Worm (Caenorhabditis elegans) whole organism, young adult: ENCODE data around the gene sta-2.
A peak's percentile ranks its signal among the peaks of the same experiment; 100 is the strongest.

Source experiments
- B0035.1 ChIP-seq: sonication (generic microtip); optimal IDR thresholded peaks from 2 replicates; lab custom pipeline; 2016; ENCODE audit warnings: missing genetic modification characterization, mild to moderate bottlenecking, missing compliant biosample characterization, missing genotype, missing genetic modification reagents
- F10E7.11 ChIP-seq: sonication (generic microtip); optimal IDR thresholded peaks from 2 replicates; lab custom pipeline; 2017; ENCODE audit warnings: mild to moderate bottlenecking, missing genetic modification characterization, moderate library complexity, missing compliant biosample characterization
- F22D6.2 ChIP-seq: sonication (generic microtip); optimal IDR thresholded peaks from 2 replicates; lab custom pipeline; 2016; ENCODE audit warnings: mild to moderate bottlenecking, missing genetic modification characterization, missing compliant biosample characterization
- F33H1.4 ChIP-seq: fragments of 200-800 bp; sonication (Bioruptor generic); IDR thresholded peaks from 2 replicates; pipeline ENCODE4 v1.3.6; 2022; ENCODE audit warnings: missing genetic modification reagents, missing genetic modification characterization, missing compliant biosample characterization
- F52B5.7 ChIP-seq: sonication (generic microtip); optimal IDR thresholded peaks from 2 replicates; lab custom pipeline; 2016; ENCODE audit warnings: mild to moderate bottlenecking, missing genetic modification characterization, missing compliant biosample characterization
- F57A8.1 ChIP-seq: fragments of 200-800 bp; sonication (Bioruptor generic); optimal IDR thresholded peaks from 2 replicates; lab custom pipeline; 2018; ENCODE audit warnings: mild to moderate bottlenecking, missing genetic modification characterization, moderate library complexity, missing compliant biosample characterization
- K11D2.4 ChIP-seq: fragments of 200-800 bp; sonication (Bioruptor generic); IDR thresholded peaks from 2 replicates; pipeline ENCODE4 v1.3.6; 2022; ENCODE audit warnings: missing genetic modification reagents, missing genetic modification characterization, missing compliant biosample characterization
- Y53G8AR.9 ChIP-seq: fragments of 200-800 bp; sonication (Bioruptor generic); conservative IDR thresholded peaks from 2 replicates; pipeline ENCODE4 v1.3.6; 2022; ENCODE audit warnings: missing genetic modification reagents, missing genetic modification characterization, missing compliant biosample characterization
- ZK185.1 ChIP-seq: sonication (generic microtip); optimal IDR thresholded peaks from 2 replicates; lab custom pipeline; 2016; ENCODE audit warnings: mild to moderate bottlenecking, missing genetic modification characterization, missing compliant biosample characterization; ENCODE audit not compliant: poor library complexity, severe bottlenecking
- akir-1 ChIP-seq: fragments of 200-800 bp; sonication (Bioruptor generic); optimal IDR thresholded peaks from 2 replicates; lab custom pipeline; 2018; ENCODE audit warnings: mild to moderate bottlenecking, missing genetic modification characterization, moderate library complexity, missing compliant biosample characterization
- aptf-3 ChIP-seq: fragments of 200-800 bp; sonication (Bioruptor generic); IDR thresholded peaks from 2 replicates; pipeline ENCODE4 v1.3.6; 2022; ENCODE audit warnings: missing genetic modification characterization, missing compliant biosample characterization
- atf-7 ChIP-seq: sonication (generic microtip); optimal IDR thresholded peaks from 2 replicates; lab custom pipeline; 2017; ENCODE audit warnings: mild to moderate bottlenecking, missing genetic modification characterization, missing compliant biosample characterization
- athp-1 ChIP-seq: sonication (generic microtip); optimal IDR thresholded peaks from 2 replicates; lab custom pipeline; 2017; ENCODE audit warnings: mild to moderate bottlenecking, missing genetic modification characterization, missing compliant biosample characterization
- attf-3 ChIP-seq: fragments of 200-800 bp; sonication (Bioruptor generic); conservative IDR thresholded peaks from 2 replicates; pipeline ENCODE4 v1.3.6; 2022; ENCODE audit warnings: missing genetic modification reagents, missing genetic modification characterization, missing compliant biosample characterization
- attf-6 ChIP-seq: fragments of 200-800 bp; sonication (Bioruptor generic); IDR thresholded peaks from 2 replicates; pipeline ENCODE4 v1.3.6; 2022; ENCODE audit warnings: missing genetic modification reagents, missing genetic modification characterization, missing compliant biosample characterization
- bed-1 ChIP-seq: fragments of 200-800 bp; sonication (Bioruptor generic); IDR thresholded peaks from 2 replicates; pipeline ENCODE4 v1.3.6; 2022; ENCODE audit warnings: missing genetic modification reagents, missing genetic modification characterization, missing compliant biosample characterization
- ceh-100 ChIP-seq: fragments of 200-800 bp; sonication (Bioruptor generic); IDR thresholded peaks from 2 replicates; pipeline ENCODE4 v1.3.6; 2022; ENCODE audit warnings: missing genetic modification reagents, missing genetic modification characterization, missing compliant biosample characterization
- ceh-40 ChIP-seq: fragments of 200-800 bp; sonication (Bioruptor generic); IDR thresholded peaks from 2 replicates; pipeline ENCODE4 v1.3.6; 2022; ENCODE audit warnings: missing genetic modification characterization, missing compliant biosample characterization
- ceh-58 ChIP-seq: fragments of 200-800 bp; sonication (Bioruptor generic); IDR thresholded peaks from 2 replicates; pipeline ENCODE4 v1.3.6; 2022; ENCODE audit warnings: missing genetic modification characterization, missing compliant biosample characterization
- ceh-79 ChIP-seq: sonication (generic microtip); optimal IDR thresholded peaks from 2 replicates; lab custom pipeline; 2017; ENCODE audit warnings: mild to moderate bottlenecking, missing genetic modification characterization, missing compliant biosample characterization
- die-1 ChIP-seq: sonication (generic microtip); optimal IDR thresholded peaks from 2 replicates; lab custom pipeline; 2016; ENCODE audit warnings: missing genotype, mild to moderate bottlenecking, missing genetic modification characterization, missing compliant biosample characterization
- efl-1 ChIP-seq: fragments of 150-350 bp; optimal IDR thresholded peaks from 2 replicates; lab custom pipeline; 2014; ENCODE audit warnings: missing biosample characterization, missing genetic modification reagents, missing genetic modification characterization
- ekl-4 ChIP-seq: fragments of 200-800 bp; sonication (Bioruptor generic); IDR thresholded peaks from 2 replicates; pipeline ENCODE4 v1.3.6; 2022; ENCODE audit warnings: missing genetic modification reagents, missing genetic modification characterization, missing compliant biosample characterization
- hmg-1.2 ChIP-seq: fragments of 200-800 bp; sonication (Bioruptor generic); IDR thresholded peaks from 2 replicates; pipeline ENCODE4 v1.3.6; 2022; ENCODE audit warnings: missing genetic modification reagents, missing genetic modification characterization, missing compliant biosample characterization
- hmg-20 ChIP-seq: fragments of 200-800 bp; sonication (Bioruptor generic); IDR thresholded peaks from 2 replicates; pipeline ENCODE4 v1.3.6; 2022; ENCODE audit warnings: missing genetic modification reagents, missing genetic modification characterization, missing compliant biosample characterization
- let-607 ChIP-seq, 2 experiments: fragments of 200-800 bp in 1 of 2; sonication (Bioruptor generic) in 1 of 2; sonication (generic microtip) in 1 of 2; optimal IDR thresholded peaks; 2 replicates each; lab custom pipeline; 2016 to 2018; ENCODE audit warnings: mild to moderate bottlenecking in 2 of 2, missing compliant biosample characterization in 2 of 2, missing genetic modification characterization in 2 of 2, moderate library complexity in 2 of 2, missing genotype in 1 of 2
- lsl-1 ChIP-seq: fragments of 200-800 bp; sonication (Bioruptor generic); optimal IDR thresholded peaks from 2 replicates; lab custom pipeline; 2018; ENCODE audit warnings: mild to moderate bottlenecking, missing genetic modification characterization, moderate library complexity, missing compliant biosample characterization
- madf-3 ChIP-seq: fragments of 200-800 bp; sonication (Bioruptor generic); IDR thresholded peaks from 2 replicates; pipeline ENCODE4 v1.3.6; 2022; ENCODE audit warnings: missing genetic modification reagents, missing genetic modification characterization, missing compliant biosample characterization
- madf-8 ChIP-seq: fragments of 200-800 bp; sonication (Bioruptor generic); conservative IDR thresholded peaks from 2 replicates; pipeline ENCODE4 v1.3.6; 2022; ENCODE audit warnings: missing genetic modification reagents, missing genetic modification characterization, missing compliant biosample characterization
- mes-4 ChIP-seq: sonication (generic microtip); optimal IDR thresholded peaks from 2 replicates; lab custom pipeline; 2016; ENCODE audit warnings: missing genotype, missing genetic modification characterization, missing compliant biosample characterization
- nfya-2 ChIP-seq: fragments of 200-800 bp; sonication (Bioruptor generic); IDR thresholded peaks from 2 replicates; pipeline ENCODE4 v1.3.6; 2022; ENCODE audit warnings: missing genetic modification reagents, missing genetic modification characterization, missing compliant biosample characterization
- nhr-27 ChIP-seq: fragments of 200-800 bp; sonication (Bioruptor generic); optimal IDR thresholded peaks from 2 replicates; lab custom pipeline; 2018; ENCODE audit warnings: mild to moderate bottlenecking, missing genetic modification characterization, moderate library complexity, missing compliant biosample characterization
- pbrm-1 ChIP-seq: fragments of 200-800 bp; sonication (Bioruptor generic); IDR thresholded peaks from 2 replicates; pipeline ENCODE4 v1.3.6; 2022; ENCODE audit warnings: missing genetic modification reagents, missing genetic modification characterization, missing compliant biosample characterization
- repo-1 ChIP-seq: sonication (generic microtip); optimal IDR thresholded peaks from 2 replicates; lab custom pipeline; 2017; ENCODE audit warnings: mild to moderate bottlenecking, missing genetic modification characterization, missing compliant biosample characterization
- rpc-1 ChIP-seq, 2 experiments: fragments of 150-350 bp in 1 of 2; sonication (generic microtip) in 1 of 2; optimal IDR thresholded peaks; 2 replicates each; lab custom pipeline; 2014 to 2018; ENCODE audit warnings: missing biosample characterization in 1 of 2, missing genetic modification characterization in 1 of 2, missing genetic modification reagents in 1 of 2, missing genotype in 1 of 2
- snpc-1.1 ChIP-seq: sonication (generic microtip); optimal IDR thresholded peaks from 2 replicates; lab custom pipeline; 2017; ENCODE audit warnings: missing genetic modification characterization, mild to moderate bottlenecking, missing compliant biosample characterization, antibody characterized with exemption, moderate library complexity, missing genotype, missing genetic modification reagents; ENCODE audit not compliant: insufficient read depth
- snpc-1.3 ChIP-seq: sonication (generic microtip); optimal IDR thresholded peaks from 2 replicates; lab custom pipeline; 2017; ENCODE audit warnings: missing genetic modification characterization, mild to moderate bottlenecking, missing compliant biosample characterization, antibody characterized with exemption, moderate library complexity, missing genotype, missing genetic modification reagents; ENCODE audit not compliant: insufficient read depth
- snpc-4 ChIP-seq, 5 experiments: fragments of 150-350 bp in 1 of 5; sonication (generic microtip) in 4 of 5; optimal IDR thresholded peaks; 2 replicates each; lab custom pipeline; 2014 to 2018; ENCODE audit warnings: missing genetic modification characterization in 5 of 5, missing biosample characterization in 3 of 5, antibody characterized with exemption in 2 of 5, mild to moderate bottlenecking in 2 of 5, missing compliant biosample characterization in 2 of 5, missing genotype in 2 of 5, moderate library complexity in 2 of 5, missing genetic modification reagents in 1 of 5
- tbp1 ChIP-seq: fragments of 200-800 bp; sonication (Bioruptor generic); optimal IDR thresholded peaks from 2 replicates; lab custom pipeline; 2018; ENCODE audit warnings: mild to moderate bottlenecking, missing genetic modification characterization, missing compliant biosample characterization
- tbx-9 ChIP-seq: sonication (generic microtip); optimal IDR thresholded peaks from 2 replicates; lab custom pipeline; 2016; ENCODE audit warnings: borderline replicate concordance, missing genetic modification characterization, inconsistent platforms, missing compliant biosample characterization
- tlf-1 ChIP-seq: fragments of 200-800 bp; sonication (Bioruptor generic); optimal IDR thresholded peaks from 2 replicates; lab custom pipeline; 2018; ENCODE audit warnings: mild to moderate bottlenecking, missing genetic modification characterization, missing compliant biosample characterization
- ztf-18 ChIP-seq: sonication (generic microtip); optimal IDR thresholded peaks from 2 replicates; lab custom pipeline; 2016; ENCODE audit warnings: missing genotype, mild to moderate bottlenecking, missing genetic modification characterization, missing compliant biosample characterization
- ztf-25 ChIP-seq: fragments of 200-800 bp; sonication (Bioruptor generic); IDR thresholded peaks from 2 replicates; pipeline ENCODE4 v1.3.6; 2022; ENCODE audit warnings: missing genetic modification reagents, missing genetic modification characterization, missing compliant biosample characterization
- ztf-26 ChIP-seq: sonication (generic microtip); optimal IDR thresholded peaks from 2 replicates; lab custom pipeline; 2017; ENCODE audit warnings: missing genetic modification characterization, missing compliant biosample characterization
- ztf-6 ChIP-seq: fragments of 200-800 bp; sonication (Bioruptor generic); IDR thresholded peaks from 2 replicates; pipeline ENCODE4 v1.3.6; 2022; ENCODE audit warnings: missing genetic modification reagents, missing genetic modification characterization, missing compliant biosample characterization

The sta-2 gene

ce11 chrV:9786721-9787131 lies 45.7 kb downstream of the sta-2 start, which contains the start of gene F46B6.6 (continued):
- TF ChIP-seq ztf-18 (tag; lab: Kevin White, UChicago) (no peak), rpc-1 (optimal IDR thresholded peaks at IDR 0.05; lab: Kevin White, UChicago) (no peak), rpc-1 (tag; optimal IDR thresholded peaks at IDR 0.05; lab: Kevin White, UChicago) (no peak), snpc-4 (GFP tag; optimal IDR thresholded peaks at IDR 0.05; lab: Kevin White, UChicago) (peak; percentile 33), snpc-4 (tag; optimal IDR thresholded peaks at IDR 0.05; lab: Kevin White, UChicago) (no peak), ekl-4 (GFP tag; lab: Robert Waterston, UW) (peak; percentile 50; the same call in 1 of the 2 replicates), madf-3 (GFP tag; lab: Robert Waterston, UW) (peak; percentile 60; the same call in 1 of the 2 replicates), ztf-6 (no peak), tbp1 (peak; percentile 14), F10E7.11 (peak; percentile 13), atf-7 (peak; percentile 46), tlf-1 (GFP tag; lab: Kevin White, UChicago) (peak; percentile 12), ceh-58 (GFP tag; lab: Robert Waterston, UW) (no peak), lsl-1 (GFP tag; lab: Kevin White, UChicago) (peak; percentile 12), B0035.1 (tag; lab: Kevin White, UChicago) (peak; percentile 3), snpc-1.1 (tag; lab: Kevin White, UChicago) (peak; percentile 11), F52B5.7 (peak; percentile 53), die-1 (peak; percentile 15), hmg-1.2 (GFP tag; lab: Robert Waterston, UW) (peak; percentile 27; the same call in 1 of the 2 replicates)

ce11 chrV:9789657-9790261 lies 48.8 kb downstream of the sta-2 start, which contains the start of gene ztf-7:
TSS of gene ztf-7 (minus strand) at chrV:9789707.
- no peak for TF ChIP-seq madf-8 (GFP tag; lab: Robert Waterston, UW)
- peak; percentile 97 for TF ChIP-seq ztf-26 (tag; lab: Kevin White, UChicago)
- peak; percentile 82 for TF ChIP-seq ceh-100
- peak; percentile 63 for TF ChIP-seq hmg-20 (GFP tag; lab: Robert Waterston, UW)
- peak; percentile 62 for TF ChIP-seq F33H1.4
- no peak for TF ChIP-seq F57A8.1 (GFP tag; lab: Kevin White, UChicago)
- TF ChIP-seq ZK185.1 (tag; lab: Kevin White, UChicago) = peak; percentile 78
- TF ChIP-seq athp-1 (tag; lab: Kevin White, UChicago) = peak; percentile 61
- TF ChIP-seq akir-1 (GFP tag; lab: Kevin White, UChicago) = peak; percentile 15
- TF ChIP-seq nhr-27 = peak; percentile 8
- peak; percentile 96 for TF ChIP-seq atf-7
- peak; percentile 51; the same call in 1 of the 2 replicates for TF ChIP-seq attf-3 (GFP tag; lab: Robert Waterston, UW)
- no peak for TF ChIP-seq aptf-3
- 0 out of 2 replicates have a peak, but pooled peaks have one; percentile 11 for TF ChIP-seq attf-6
- TF ChIP-seq nfya-2 (GFP tag; lab: Robert Waterston, UW) = no peak
- TF ChIP-seq ceh-40 (GFP tag; lab: Robert Waterston, UW) = no peak
- no peak for TF ChIP-seq ztf-25
- TF ChIP-seq F22D6.2 = peak; percentile 87
- peak; percentile 97 for TF ChIP-seq pbrm-1 (GFP tag; lab: Robert Waterston, UW)
- peak; percentile 73 for TF ChIP-seq tbp1
- peak; percentile 32 for TF ChIP-seq ceh-79
- TF ChIP-seq snpc-1.1 (tag; lab: Kevin White, UChicago) = no peak
- TF ChIP-seq Y53G8AR.9 (GFP tag; lab: Robert Waterston, UW) = peak; percentile 95
- TF ChIP-seq tbx-9 (tag; lab: Kevin White, UChicago) = no peak
- TF ChIP-seq efl-1 (GFP tag; lab: Kevin White, UChicago) = peak; percentile 36
- peak; percentile 97 to 98 for TF ChIP-seq let-607 (tag; optimal IDR thresholded peaks at IDR 0.05; lab: Kevin White, UChicago)
- 0 out of 2 replicates have a peak, but pooled peaks have one; percentile 75 for TF ChIP-seq bed-1 (GFP tag; lab: Robert Waterston, UW)
- no peak for TF ChIP-seq snpc-1.3 (tag; lab: Kevin White, UChicago)
- TF ChIP-seq K11D2.4 (GFP tag; lab: Robert Waterston, UW) = peak; percentile 96
- no peak for TF ChIP-seq mes-4 (tag; lab: Kevin White, UChicago)
- peak; percentile 96 for TF ChIP-seq repo-1 (tag; lab: Kevin White, UChicago)
